Worm (Caenorhabditis elegans) whole organism, L4 larva: ENCODE measurements around the gene set-19.

ENCODE experiments used
- F49E8.2 ChIP-seq: sonication (generic microtip); optimal IDR thresholded peaks from 2 replicates; lab custom pipeline; 2016; ENCODE audit warnings: missing compliant biosample characterization, mild to moderate bottlenecking, missing genetic modification characterization, borderline replicate concordance
- R02D3.7 ChIP-seq: fragments of 150-350 bp; sonication (generic microtip); optimal IDR thresholded peaks from 3 replicates; lab custom pipeline; 2014; ENCODE audit warnings: missing biosample characterization, missing genetic modification characterization
- T20F7.1 ChIP-seq: fragments of 200-800 bp; sonication (Bioruptor generic); optimal IDR thresholded peaks from 2 replicates; lab custom pipeline; 2018; ENCODE audit warnings: mild to moderate bottlenecking, missing genetic modification characterization, missing compliant biosample characterization
- Y105C5A.15 ChIP-seq: fragments of 200-800 bp; sonication (Bioruptor generic); IDR thresholded peaks from 2 replicates; pipeline ENCODE4 v1.3.6; 2022; ENCODE audit warnings: missing genetic modification characterization, missing compliant biosample characterization
- Y75B8A.6 ChIP-seq: fragments of 200-800 bp; sonication (Bioruptor generic); IDR thresholded peaks from 2 replicates; pipeline ENCODE4 v1.3.6; 2022; ENCODE audit warnings: missing genetic modification reagents, missing genetic modification characterization, missing compliant biosample characterization
- ZK337.2 ChIP-seq: fragments of 200-800 bp; sonication (Bioruptor generic); IDR thresholded peaks from 2 replicates; pipeline ENCODE4 v1.3.6; 2022; ENCODE audit warnings: missing genetic modification reagents, missing genetic modification characterization, missing compliant biosample characterization
- aha-1 ChIP-seq: fragments of 150-350 bp; peaks from one replicate; lab custom pipeline; 2014; ENCODE audit warnings: missing biosample characterization, missing genetic modification characterization
- arid-1 ChIP-seq: fragments of 200-800 bp; sonication (Bioruptor generic); conservative IDR thresholded peaks from 2 replicates; pipeline ENCODE4 v1.3.6; 2022; ENCODE audit warnings: missing genetic modification reagents, missing genetic modification characterization, missing compliant biosample characterization
- ceh-20 ChIP-seq: fragments of 200-800 bp; sonication (Bioruptor generic); IDR thresholded peaks from 2 replicates; pipeline ENCODE4 v1.3.6; 2022; ENCODE audit warnings: missing genetic modification reagents, missing genetic modification characterization, missing compliant biosample characterization
- ceh-62 ChIP-seq: sonication (generic microtip); optimal IDR thresholded peaks from 2 replicates; lab custom pipeline; 2017; ENCODE audit warnings: missing biosample characterization, missing genetic modification characterization
- ctbp-1 ChIP-seq: fragments of 200-800 bp; sonication (Bioruptor generic); IDR thresholded peaks from 2 replicates; pipeline ENCODE4 v1.3.6; 2022; ENCODE audit warnings: missing genetic modification reagents, missing genetic modification characterization, missing compliant biosample characterization
- daf-16 ChIP-seq, 3 experiments: sonication (generic microtip); optimal IDR thresholded peaks; 2 replicates each; lab custom pipeline; 2016 to 2017; ENCODE audit warnings: missing genetic modification characterization in 3 of 3, missing genetic modification reagents in 3 of 3, mild to moderate bottlenecking in 2 of 3, missing compliant biosample characterization in 2 of 3, missing biosample characterization in 1 of 3, moderate library complexity in 1 of 3
- dmd-6 ChIP-seq: fragments of 200-800 bp; sonication (Bioruptor generic); IDR thresholded peaks from 2 replicates; pipeline ENCODE4 v1.3.6; 2022; ENCODE audit warnings: missing genetic modification reagents, missing genetic modification characterization, missing compliant biosample characterization
- dmd-9 ChIP-seq: fragments of 200-800 bp; sonication (Bioruptor generic); IDR thresholded peaks from 2 replicates; pipeline ENCODE4 v1.3.6; 2022; ENCODE audit warnings: missing genetic modification reagents, missing genetic modification characterization, missing compliant biosample characterization
- dve-1 ChIP-seq: sonication (generic microtip); optimal IDR thresholded peaks from 2 replicates; lab custom pipeline; 2017; ENCODE audit warnings: antibody characterized with exemption, mild to moderate bottlenecking, missing genetic modification characterization, missing compliant biosample characterization; ENCODE audit not compliant: insufficient read depth
- hlh-30 ChIP-seq: sonication (generic microtip); optimal IDR thresholded peaks from 2 replicates; lab custom pipeline; 2017; ENCODE audit warnings: antibody characterized with exemption, mild to moderate bottlenecking, missing genetic modification characterization, missing compliant biosample characterization; ENCODE audit not compliant: insufficient read depth
- lim-7 ChIP-seq: fragments of 200-800 bp; sonication (Bioruptor generic); IDR thresholded peaks from 2 replicates; pipeline ENCODE4 v1.3.6; 2022; ENCODE audit warnings: missing genetic modification characterization, missing compliant biosample characterization
- lin-1 ChIP-seq: fragments of 200-800 bp; sonication (Bioruptor generic); IDR thresholded peaks from 2 replicates; pipeline ENCODE4 v1.3.6; 2022; ENCODE audit warnings: missing genetic modification reagents, missing genetic modification characterization, missing compliant biosample characterization
- lin-13 ChIP-seq: fragments of 150-350 bp; optimal IDR thresholded peaks from 2 replicates; lab custom pipeline; 2014; ENCODE audit warnings: missing biosample characterization, missing genetic modification reagents, missing genetic modification characterization
- lin-15B ChIP-seq: fragments of 150-350 bp; sonication (generic microtip); optimal IDR thresholded peaks from 3 replicates; lab custom pipeline; 2014; ENCODE audit warnings: missing biosample characterization, missing genetic modification characterization
- lin-38 ChIP-seq: fragments of 200-800 bp; sonication (Bioruptor generic); IDR thresholded peaks from 2 replicates; pipeline ENCODE4 v1.3.6; 2022; ENCODE audit warnings: missing genetic modification reagents, missing genetic modification characterization, missing compliant biosample characterization
- lin-39 ChIP-seq: fragments of 150-350 bp; optimal IDR thresholded peaks from 2 replicates; lab custom pipeline; 2014; ENCODE audit warnings: missing biosample characterization, missing genetic modification reagents, missing genetic modification characterization
- lsy-2 ChIP-seq, 2 experiments: fragments of 150-350 bp in 1 of 2; sonication (generic microtip) in 1 of 2; optimal IDR thresholded peaks; 2 replicates each; lab custom pipeline; 2014 to 2017; ENCODE audit warnings: missing biosample characterization in 2 of 2, missing genetic modification characterization in 2 of 2
- madf-5 ChIP-seq, 2 experiments: fragments of 200-800 bp; sonication (Bioruptor generic); IDR thresholded peaks; 2 replicates each; pipeline ENCODE4 v1.3.6; 2022; ENCODE audit warnings: missing compliant biosample characterization in 2 of 2, missing genetic modification characterization in 2 of 2
- mdl-1 ChIP-seq, 2 experiments: fragments of 150-350 bp in 1 of 2; sonication (generic microtip) in 1 of 2; optimal IDR thresholded peaks; 2 replicates each; lab custom pipeline; 2014 to 2017; ENCODE audit warnings: missing biosample characterization in 2 of 2, missing genetic modification characterization in 2 of 2
- mdt-29 ChIP-seq: fragments of 200-800 bp; sonication (Bioruptor generic); IDR thresholded peaks from 2 replicates; pipeline ENCODE4 v1.3.6; 2022; ENCODE audit warnings: missing genetic modification reagents, missing genetic modification characterization, missing compliant biosample characterization
- mes-2 ChIP-seq: sonication (generic microtip); optimal IDR thresholded peaks from 2 replicates; lab custom pipeline; 2016; ENCODE audit warnings: missing genotype, mild to moderate bottlenecking, missing genetic modification characterization, missing compliant biosample characterization; ENCODE audit not compliant: poor library complexity, severe bottlenecking
- mxl-3 ChIP-seq: fragments of 200-800 bp; sonication (Bioruptor generic); optimal IDR thresholded peaks from 2 replicates; lab custom pipeline; 2018; ENCODE audit warnings: mild to moderate bottlenecking, missing genetic modification characterization, missing compliant biosample characterization
- nhr-102 ChIP-seq: sonication (generic microtip); optimal IDR thresholded peaks from 2 replicates; lab custom pipeline; 2016; ENCODE audit warnings: mild to moderate bottlenecking, missing genetic modification characterization, moderate library complexity, missing compliant biosample characterization
- nhr-25 ChIP-seq: sonication (generic microtip); optimal IDR thresholded peaks from 2 replicates; lab custom pipeline; 2017; ENCODE audit warnings: missing genetic modification characterization, mild to moderate bottlenecking, missing compliant biosample characterization, antibody characterized with exemption, moderate library complexity, borderline replicate concordance; ENCODE audit not compliant: insufficient read depth
- nhr-28 ChIP-seq: fragments of 150-350 bp; optimal IDR thresholded peaks from 2 replicates; lab custom pipeline; 2014; ENCODE audit warnings: missing biosample characterization, missing genetic modification characterization
- nhr-42 ChIP-seq: fragments of 200-800 bp; sonication (Bioruptor generic); IDR thresholded peaks from 2 replicates; pipeline ENCODE4 v1.3.6; 2022; ENCODE audit warnings: missing genetic modification characterization, missing compliant biosample characterization
- nhr-48 ChIP-seq: sonication (generic microtip); optimal IDR thresholded peaks from 2 replicates; lab custom pipeline; 2016; ENCODE audit warnings: mild to moderate bottlenecking, missing genetic modification characterization, missing compliant biosample characterization
- nhr-77 ChIP-seq: fragments of 150-350 bp; optimal IDR thresholded peaks from 2 replicates; lab custom pipeline; 2014; ENCODE audit warnings: missing biosample characterization, missing genetic modification characterization
- php-3 ChIP-seq: fragments of 200-800 bp; sonication (Bioruptor generic); IDR thresholded peaks from 2 replicates; pipeline ENCODE4 v1.3.6; 2022; ENCODE audit warnings: missing genetic modification reagents, missing genetic modification characterization, missing compliant biosample characterization
- pqm-1 ChIP-seq: sonication (generic microtip); optimal IDR thresholded peaks from 2 replicates; lab custom pipeline; 2017; ENCODE audit warnings: missing biosample characterization, missing genetic modification characterization
- rbr-2 ChIP-seq: sonication (generic microtip); optimal IDR thresholded peaks from 2 replicates; lab custom pipeline; 2016; ENCODE audit warnings: missing genotype, missing genetic modification characterization, missing compliant biosample characterization
- saeg-2 ChIP-seq: fragments of 200-800 bp; sonication (Bioruptor generic); IDR thresholded peaks from 2 replicates; pipeline ENCODE4 v1.3.6; 2022; ENCODE audit warnings: missing genetic modification reagents, missing genetic modification characterization, missing compliant biosample characterization
- set-16 ChIP-seq: fragments of 200-800 bp; sonication (Bioruptor generic); IDR thresholded peaks from 2 replicates; pipeline ENCODE4 v1.3.6; 2022; ENCODE audit warnings: missing genetic modification reagents, missing genetic modification characterization, missing compliant biosample characterization
- skn-1 ChIP-seq: fragments of 150-350 bp; optimal IDR thresholded peaks from 2 replicates; lab custom pipeline; 2014; ENCODE audit warnings: missing biosample characterization, missing genetic modification characterization
- snpc-1.2 ChIP-seq: fragments of 200-800 bp; sonication (Bioruptor generic); IDR thresholded peaks from 2 replicates; pipeline ENCODE4 v1.3.6; 2022; ENCODE audit warnings: missing genetic modification reagents, missing genetic modification characterization, missing compliant biosample characterization
- tra-1 ChIP-seq: fragments of 200-800 bp; sonication (Bioruptor generic); IDR thresholded peaks from 2 replicates; pipeline ENCODE4 v1.3.6; 2022; ENCODE audit warnings: missing genetic modification reagents, missing genetic modification characterization, missing compliant biosample characterization
- unc-130 ChIP-seq: sonication (generic microtip); optimal IDR thresholded peaks from 2 replicates; lab custom pipeline; 2016; ENCODE audit warnings: missing genetic modification reagents, missing genetic modification characterization, missing compliant biosample characterization
- unc-62 ChIP-seq, 3 experiments: fragments of 150-350 bp in 1 of 3; sonication (generic microtip); optimal IDR thresholded peaks in 2 of 3; peaks in 1 of 3; 1 replicate in 1 of 3; 2 replicates in 2 of 3; lab custom pipeline; 2014 to 2017; ENCODE audit warnings: missing biosample characterization in 3 of 3, missing genetic modification characterization in 3 of 3, missing genetic modification reagents in 3 of 3, missing genotype in 1 of 3

Gene set-19

ce11 chrX:5698419-5698818, 18.4 kb upstream of the set-19 start:
- TF ChIP-seq ZK337.2 (GFP tag; lab: Robert Waterston, UW), result no peak
- TF ChIP-seq unc-62 (GFP tag; optimal IDR thresholded peaks at IDR 0.05 in 1 of 2; lab: Kevin White, UChicago), result peak in 1 of 2 experiments; percentile 59
- TF ChIP-seq unc-62 (tag; optimal IDR thresholded peaks at IDR 0.05; lab: Kevin White, UChicago), result no peak
- no peak for TF ChIP-seq madf-5 (GFP tag; IDR thresholded peaks at IDR 0.05; lab: Robert Waterston, UW)

- no peak for TF ChIP-seq lsy-2 (tag; optimal IDR thresholded peaks at IDR 0.05; lab: Kevin White, UChicago)
- TF ChIP-seq lin-38 (GFP tag; lab: Robert Waterston, UW), result no peak
- no peak for TF ChIP-seq unc-130 (GFP tag; lab: Kevin White, UChicago)
- TF ChIP-seq F49E8.2 (tag; lab: Kevin White, UChicago), result no peak
- TF ChIP-seq Y105C5A.15 (GFP tag; lab: Robert Waterston, UW), result no peak
- TF ChIP-seq lim-7 (GFP tag; lab: Robert Waterston, UW), result no peak
- TF ChIP-seq nhr-25 (tag; lab: Kevin White, UChicago), result no peak
- no peak for TF ChIP-seq lin-15B (tag; lab: Kevin White, UChicago)
- no peak for TF ChIP-seq dmd-9 (GFP tag; lab: Robert Waterston, UW)
- no peak for TF ChIP-seq T20F7.1 (GFP tag; lab: Kevin White, UChicago)
- TF ChIP-seq set-16 (GFP tag; lab: Robert Waterston, UW), result no peak
- TF ChIP-seq rbr-2 (tag; lab: Kevin White, UChicago), result no peak
- no peak for TF ChIP-seq saeg-2 (GFP tag; lab: Robert Waterston, UW)
Observed at ce11 chrX:5697208-5697607, 17.2 kb upstream of the set-19 start, which contains the start of gene W01C8.5. Gene W01C8.5 (minus strand): TSS chrX:5697308.

ce11 chrX:5696197-5696596, 16.2 kb upstream of the set-19 start:
- TF ChIP-seq arid-1 (GFP tag; lab: Robert Waterston, UW), result no peak
- peak; percentile 90 for TF ChIP-seq dmd-6 (GFP tag; lab: Robert Waterston, UW)
- TF ChIP-seq mxl-3 (GFP tag; lab: Kevin White, UChicago), result peak; percentile 78
- TF ChIP-seq mes-2 (tag; lab: Kevin White, UChicago), result peak; percentile 38
- peak in 1 of 2 experiments; percentile 75 for TF ChIP-seq mdl-1 (tag; optimal IDR thresholded peaks at IDR 0.05; lab: Kevin White, UChicago)
- TF ChIP-seq nhr-28 (tag; lab: Kevin White, UChicago), result peak; percentile 89
- TF ChIP-seq daf-16 (GFP tag; optimal IDR thresholded peaks at IDR 0.05; lab: Kevin White, UChicago), result peak in 1 of 2 experiments; percentile 2
- peak; percentile 77 for TF ChIP-seq daf-16 (tag; optimal IDR thresholded peaks at IDR 0.05; lab: Kevin White, UChicago)
- TF ChIP-seq unc-62 (GFP tag; optimal IDR thresholded peaks at IDR 0.05 in 1 of 2; lab: Kevin White, UChicago), result peak in 1 of 2 experiments; percentile 61
- no peak for TF ChIP-seq unc-62 (tag; optimal IDR thresholded peaks at IDR 0.05; lab: Kevin White, UChicago)
- TF ChIP-seq nhr-25 (tag; lab: Kevin White, UChicago), result peak; percentile 48
- peak; percentile 65 for TF ChIP-seq pqm-1 (tag; lab: Kevin White, UChicago)
- 0 out of 2 replicates have a peak, but pooled peaks have one; percentile 44 for TF ChIP-seq ctbp-1 (GFP tag; lab: Robert Waterston, UW)
- peak; percentile 89 for TF ChIP-seq hlh-30 (tag; lab: Kevin White, UChicago)
- peak; percentile 72 for TF ChIP-seq mdt-29 (GFP tag; lab: Robert Waterston, UW)
- no peak for TF ChIP-seq nhr-102 (tag; lab: Kevin White, UChicago)
- TF ChIP-seq lin-13 (GFP tag; lab: Kevin White, UChicago), result no peak
- peak; percentile 78 for TF ChIP-seq aha-1 (tag; lab: Kevin White, UChicago)
- TF ChIP-seq php-3 (GFP tag; lab: Robert Waterston, UW), result 0 out of 2 replicates have a peak, but pooled peaks have one; percentile 48
- TF ChIP-seq Y75B8A.6 (GFP tag; lab: Robert Waterston, UW), result no peak
- TF ChIP-seq lin-1 (GFP tag; lab: Robert Waterston, UW), result peak; percentile 35; the same call in 1 of the 2 replicates
- TF ChIP-seq nhr-42 (GFP tag; lab: Robert Waterston, UW), result 0 out of 2 replicates have a peak, but pooled peaks have one; percentile 53
- peak; percentile 15 to 35 for TF ChIP-seq lsy-2 (tag; optimal IDR thresholded peaks at IDR 0.05; lab: Kevin White, UChicago)
- no peak for TF ChIP-seq R02D3.7 (tag; lab: Kevin White, UChicago)
- no peak for TF ChIP-seq skn-1 (tag; lab: Kevin White, UChicago)
- no peak for TF ChIP-seq ceh-62 (tag; lab: Kevin White, UChicago)
- peak; percentile 16 for TF ChIP-seq nhr-48
- peak; percentile 53 for TF ChIP-seq dve-1 (tag; lab: Kevin White, UChicago)
- TF ChIP-seq snpc-1.2 (GFP tag; lab: Robert Waterston, UW), result no peak
- TF ChIP-seq nhr-77 (tag; lab: Kevin White, UChicago), result peak; percentile 66
- TF ChIP-seq tra-1 (GFP tag; lab: Robert Waterston, UW), result 0 out of 2 replicates have a peak, but pooled peaks have one; percentile 26
- TF ChIP-seq lin-39 (tag; lab: Kevin White, UChicago), result no peak
- TF ChIP-seq ceh-20, result no peak
